Worm (Caenorhabditis elegans): Measurements from ENCODE around the gene dop-5.
A peak's percentile ranks its signal among the peaks of the same experiment; 100 is the strongest.

Gene dop-5

ce11 chrV:11316801-11317200, 49.2 kb downstream of the dop-5 start, which contains the start of gene cutl-18:
cutl-18 (minus strand) TSS chrV:11316901.
- TF ChIP-seq sptf-1 (tag; optimal IDR thresholded peaks at IDR 0.05) (no peak), tbx-8 (GFP tag; optimal IDR thresholded peaks at IDR 0.05) (no peak), ceh-39 (tag; optimal IDR thresholded peaks at IDR 0.05) (no peak), mls-2 (tag; optimal IDR thresholded peaks at IDR 0.05) (no peak), mab-5 (tag; optimal IDR thresholded peaks at IDR 0.05) (no peak), unc-62 (GFP tag; optimal IDR thresholded peaks at IDR 0.05) (no peak), blmp-1 (tag; optimal IDR thresholded peaks at IDR 0.05) (no peak)

- TF ChIP-seq flh-1 (GFP tag; optimal IDR thresholded peaks at IDR 0.05) = peak; percentile 98
- peak; percentile 74 for TF ChIP-seq mab-5 (tag; optimal IDR thresholded peaks at IDR 0.05)
- TF ChIP-seq M03D4.4 (tag; optimal IDR thresholded peaks at IDR 0.05) = peak; percentile 99
- peak; percentile 27 for TF ChIP-seq nhr-2 (tag; optimal IDR thresholded peaks at IDR 0.05)
- no peak for TF ChIP-seq zip-8 (tag; optimal IDR thresholded peaks at IDR 0.05)
- TF ChIP-seq sem-2 (GFP tag; optimal IDR thresholded peaks at IDR 0.05) = peak; percentile 98
- TF ChIP-seq ztf-11 (tag; optimal IDR thresholded peaks at IDR 0.05) = peak; percentile 98
- TF ChIP-seq ces-1 (GFP tag; optimal IDR thresholded peaks at IDR 0.05) = no peak
- peak; percentile 91 for TF ChIP-seq elt-3 (tag; optimal IDR thresholded peaks at IDR 0.05)
- peak; percentile 100 for TF ChIP-seq mls-2 (tag; optimal IDR thresholded peaks at IDR 0.05)
- peak; percentile 98 for TF ChIP-seq bed-3 (GFP tag; optimal IDR thresholded peaks at IDR 0.05)
- TF ChIP-seq snpc-4 (tag; optimal IDR thresholded peaks at IDR 0.05) = no peak
- TF ChIP-seq nhr-76 (tag; optimal IDR thresholded peaks at IDR 0.05) = peak; percentile 81
- TF ChIP-seq ham-2 (GFP tag; optimal IDR thresholded peaks at IDR 0.05) = peak; percentile 99
- TF ChIP-seq lin-13 (tag; optimal IDR thresholded peaks at IDR 0.05) = peak; percentile 95
- TF ChIP-seq lin-32 (GFP tag; optimal IDR thresholded peaks at IDR 0.05) = peak; percentile 100
- TF ChIP-seq cnd-1 (tag; optimal IDR thresholded peaks at IDR 0.05) = peak; percentile 99
- TF ChIP-seq lsy-2 (tag; optimal IDR thresholded peaks at IDR 0.05) = peak; percentile 75
- TF ChIP-seq pha-4 (tag; optimal IDR thresholded peaks at IDR 0.05) = peak; percentile 83
- TF ChIP-seq ceh-39 (tag; optimal IDR thresholded peaks at IDR 0.05) = peak; percentile 52
- TF ChIP-seq unc-39 (tag; optimal IDR thresholded peaks at IDR 0.05) = peak; percentile 100
- TF ChIP-seq blmp-1 (tag; optimal IDR thresholded peaks at IDR 0.05) = peak; percentile 77
- peak; percentile 92 for TF ChIP-seq nhr-28 (tag; optimal IDR thresholded peaks at IDR 0.05)
- peak; percentile 100 for TF ChIP-seq ceh-83 (GFP tag; optimal IDR thresholded peaks at IDR 0.05)
- peak; percentile 99 for TF ChIP-seq tbx-8 (GFP tag; optimal IDR thresholded peaks at IDR 0.05)
- peak; percentile 96 for TF ChIP-seq hlh-1 (tag; optimal IDR thresholded peaks at IDR 0.05)
- TF ChIP-seq unc-62 (GFP tag; optimal IDR thresholded peaks at IDR 0.05) = peak; percentile 91
- TF ChIP-seq elt-1 (tag; optimal IDR thresholded peaks at IDR 0.05; ENCODE audit: borderline replicate concordance, insufficient read depth) = peak; percentile 83
- peak; percentile 94 for TF ChIP-seq mep-1 (tag; optimal IDR thresholded peaks at IDR 0.05)
- peak; percentile 89 for TF ChIP-seq nhr-12 (tag; optimal IDR thresholded peaks at IDR 0.05)
- peak; percentile 98 for TF ChIP-seq unc-120 (tag; optimal IDR thresholded peaks at IDR 0.05; ENCODE audit: poor library complexity, severe bottlenecking)
- TF ChIP-seq sptf-1 (tag; optimal IDR thresholded peaks at IDR 0.05) = peak; percentile 99
- TF ChIP-seq nhr-237 (tag; optimal IDR thresholded peaks at IDR 0.05) = peak; percentile 63
- TF ChIP-seq drap-1 (GFP tag; optimal IDR thresholded peaks at IDR 0.05) = peak; percentile 100
- TF ChIP-seq ceh-43 (GFP tag; optimal IDR thresholded peaks at IDR 0.05) = peak; percentile 98
Measured at ce11 chrV:11314025-11314880, 51.8 kb downstream of the dop-5 start.

- TF ChIP-seq sptf-1 (tag; optimal IDR thresholded peaks at IDR 0.05) = no peak
- TF ChIP-seq sem-2 (GFP tag; optimal IDR thresholded peaks at IDR 0.05) = no peak
- TF ChIP-seq bed-3 (GFP tag; optimal IDR thresholded peaks at IDR 0.05) = no peak
- TF ChIP-seq ztf-11 (tag; optimal IDR thresholded peaks at IDR 0.05) = no peak
- TF ChIP-seq hlh-1 (tag; optimal IDR thresholded peaks at IDR 0.05) = no peak
- no peak for TF ChIP-seq nhr-237 (tag; optimal IDR thresholded peaks at IDR 0.05)
- no peak for TF ChIP-seq elt-1 (tag; optimal IDR thresholded peaks at IDR 0.05; ENCODE audit: borderline replicate concordance, insufficient read depth)
- no peak for TF ChIP-seq zip-8 (tag; optimal IDR thresholded peaks at IDR 0.05)
- TF ChIP-seq ham-2 (GFP tag; optimal IDR thresholded peaks at IDR 0.05) = no peak
Measured at ce11 chrV:11312904-11313303, 53.1 kb downstream of the dop-5 start.

Measured in whole organism, mixed stage, embryonic.